Fruit fly (Drosophila melanogaster) whole organism, prepupa: ENCODE measurements around the gene CG15356.

Experiments used
- CG6792 ChIP-seq: fragments of 200-800 bp; sonication (Bioruptor generic); optimal IDR thresholded peaks from 3 replicates; lab custom pipeline; 2016; ENCODE audit warnings: missing biosample characterization, missing genetic modification characterization
- lz ChIP-seq: fragments of 200-800 bp; sonication (Bioruptor generic); optimal IDR thresholded peaks from 3 replicates; lab custom pipeline; 2016; ENCODE audit warnings: missing biosample characterization, missing genetic modification characterization

DNA sequence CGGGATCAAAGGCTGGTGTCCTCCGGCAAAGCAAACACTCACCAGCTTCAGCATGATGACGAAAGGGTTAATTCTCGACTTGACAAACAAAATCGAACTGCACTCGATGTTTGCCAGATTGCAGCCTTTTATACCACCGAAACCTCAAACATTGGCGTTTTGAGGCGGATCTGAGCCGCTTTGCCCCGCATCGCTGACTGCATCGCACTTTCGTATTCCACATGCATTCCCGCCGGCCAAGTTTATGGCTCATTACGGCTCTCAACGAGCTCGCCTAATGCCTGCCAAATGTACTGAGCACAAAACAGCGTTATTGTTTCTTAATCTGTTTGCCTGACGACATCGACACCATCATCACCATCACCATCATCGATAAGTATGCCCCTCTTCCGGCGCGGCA, 26.5 kb upstream of the CG15356 start, which contains the start of gene CG15353:
- TF ChIP-seq lz (GFP tag; lab: Kevin White, UChicago) (no peak), CG6792 (GFP tag; lab: Kevin White, UChicago) (no peak)
